Fruit fly (Drosophila melanogaster) whole organism, embryonic: ENCODE data around the gene CG12010.

Experiments used
- Atf3 ChIP-seq: fragments of 200-800 bp; sonication (Bioruptor generic); optimal IDR thresholded peaks from 3 replicates; lab custom pipeline; 2016; ENCODE audit warnings: missing biosample characterization, missing genetic modification characterization
- Blimp-1 ChIP-seq: fragments of 200-800 bp; sonication (Bioruptor generic); optimal IDR thresholded peaks from 3 replicates; lab custom pipeline; 2018; ENCODE audit warnings: missing biosample characterization, missing genetic modification characterization, mild to moderate bottlenecking, moderate library complexity, missing genetic modification reagents
- CG11504 ChIP-seq: fragments of 200-800 bp; sonication (Bioruptor generic); optimal IDR thresholded peaks from 3 replicates; lab custom pipeline; 2019; ENCODE audit warnings: missing biosample characterization, mild to moderate bottlenecking, missing genetic modification characterization, moderate library complexity
- CG12942 ChIP-seq: fragments of 200-800 bp; sonication (Bioruptor generic); optimal IDR thresholded peaks from 3 replicates; lab custom pipeline; 2016; ENCODE audit warnings: missing biosample characterization, missing genetic modification characterization
- CG14710 ChIP-seq: fragments of 200-800 bp; sonication (Bioruptor generic); optimal IDR thresholded peaks from 3 replicates; lab custom pipeline; 2019; ENCODE audit warnings: missing biosample characterization, mild to moderate bottlenecking, missing genetic modification characterization, moderate library complexity
- CG15696 ChIP-seq: fragments of 200-800 bp; sonication (Bioruptor generic); optimal IDR thresholded peaks from 2 replicates; lab custom pipeline; 2019; ENCODE audit warnings: missing biosample characterization, mild to moderate bottlenecking, missing genetic modification characterization, moderate library complexity
- CG1603 ChIP-seq: fragments of 200-800 bp; sonication (Bioruptor generic); optimal IDR thresholded peaks from 2 replicates; lab custom pipeline; 2019; ENCODE audit warnings: missing biosample characterization, mild to moderate bottlenecking, missing genetic modification characterization, moderate library complexity
- CG17802 ChIP-seq: fragments of 200-800 bp; sonication (Bioruptor generic); optimal IDR thresholded peaks from 2 replicates; lab custom pipeline; 2018; ENCODE audit warnings: missing biosample characterization, mild to moderate bottlenecking, missing genetic modification characterization, moderate library complexity
- CG18599 ChIP-seq: fragments of 200-800 bp; sonication (Bioruptor generic); optimal IDR thresholded peaks from 3 replicates; lab custom pipeline; 2017; ENCODE audit warnings: missing biosample characterization, missing genetic modification characterization, mild to moderate bottlenecking, moderate library complexity, missing genetic modification reagents
- CG2202 ChIP-seq: fragments of 200-800 bp; sonication (Bioruptor generic); optimal IDR thresholded peaks from 2 replicates; lab custom pipeline; 2018; ENCODE audit warnings: missing biosample characterization, mild to moderate bottlenecking, missing genetic modification characterization
- CG30403 ChIP-seq: fragments of 200-800 bp; sonication (Bioruptor generic); optimal IDR thresholded peaks from 3 replicates; lab custom pipeline; 2016; ENCODE audit warnings: missing biosample characterization, missing genetic modification characterization
- CG31441 ChIP-seq: fragments of 200-800 bp; sonication (Bioruptor generic); IDR thresholded peaks from 2 replicates; pipeline ENCODE4 v1.3.6; 2022; ENCODE audit warnings: missing biosample characterization, missing genetic modification characterization
- CG4424 ChIP-seq: fragments of 200-800 bp; sonication (Bioruptor generic); optimal IDR thresholded peaks from 3 replicates; lab custom pipeline; 2016; ENCODE audit warnings: missing biosample characterization, missing genetic modification characterization
- CG6272 ChIP-seq: fragments of 200-800 bp; sonication (Bioruptor generic); IDR thresholded peaks from 2 replicates; pipeline ENCODE4 v1.3.6; 2022; ENCODE audit warnings: missing biosample characterization, missing genetic modification characterization
- CG7556 ChIP-seq: fragments of 200-800 bp; sonication (Bioruptor generic); optimal IDR thresholded peaks from 2 replicates; lab custom pipeline; 2017; ENCODE audit warnings: missing biosample characterization, mild to moderate bottlenecking, missing genetic modification characterization
- CG8359 ChIP-seq: fragments of 200-800 bp; sonication (Bioruptor generic); optimal IDR thresholded peaks from 2 replicates; lab custom pipeline; 2017; ENCODE audit warnings: missing biosample characterization, mild to moderate bottlenecking, missing genetic modification characterization, borderline replicate concordance
- CG8388 ChIP-seq: fragments of 200-800 bp; sonication (Bioruptor generic); optimal IDR thresholded peaks from 2 replicates; lab custom pipeline; 2019; ENCODE audit warnings: missing biosample characterization, mild to moderate bottlenecking, missing genetic modification characterization, moderate library complexity
- Dad ChIP-seq: fragments of 200-800 bp; sonication (Bioruptor generic); optimal IDR thresholded peaks from 3 replicates; lab custom pipeline; 2016; ENCODE audit warnings: missing biosample characterization, missing genetic modification characterization
- Drgx ChIP-seq: fragments of 200-800 bp; sonication (Bioruptor generic); IDR thresholded peaks from 2 replicates; pipeline ENCODE4 v1.3.6; 2022; ENCODE audit warnings: missing biosample characterization, missing genetic modification characterization
- Hmx ChIP-seq: fragments of 200-800 bp; sonication (Bioruptor generic); optimal IDR thresholded peaks from 2 replicates; lab custom pipeline; 2016; ENCODE audit warnings: missing biosample characterization, missing genetic modification characterization
- Sox102F ChIP-seq: fragments of 200-800 bp; sonication (Bioruptor generic); optimal IDR thresholded peaks from 2 replicates; lab custom pipeline; 2018; ENCODE audit warnings: missing biosample characterization, mild to moderate bottlenecking, missing genetic modification characterization, moderate library complexity
- ap ChIP-seq: fragments of 200-800 bp; sonication (Bioruptor generic); IDR thresholded peaks from 2 replicates; pipeline ENCODE4 v1.3.6; 2022; ENCODE audit warnings: missing biosample characterization, missing genetic modification characterization
- ara ChIP-seq: fragments of 200-800 bp; sonication (Bioruptor generic); IDR thresholded peaks from 2 replicates; pipeline ENCODE4 v1.3.6; 2022; ENCODE audit warnings: missing biosample characterization, missing genetic modification characterization
- cwo ChIP-seq: fragments of 200-800 bp; sonication (Bioruptor generic); optimal IDR thresholded peaks from 3 replicates; lab custom pipeline; 2017; ENCODE audit warnings: missing biosample characterization, missing genetic modification characterization, mild to moderate bottlenecking, moderate library complexity, missing genetic modification reagents
- fd96Cb ChIP-seq: fragments of 200-800 bp; sonication (Bioruptor generic); optimal IDR thresholded peaks from 2 replicates; lab custom pipeline; 2018; ENCODE audit warnings: missing biosample characterization, mild to moderate bottlenecking, missing genetic modification characterization, moderate library complexity
- gem ChIP-seq: fragments of 200-800 bp; sonication (Bioruptor generic); optimal IDR thresholded peaks from 2 replicates; lab custom pipeline; 2019; ENCODE audit warnings: missing biosample characterization, mild to moderate bottlenecking, missing genetic modification characterization, moderate library complexity
- h ChIP-seq: fragments of >200 bp; optimal IDR thresholded peaks from 2 replicates; lab custom pipeline; 2017
- her ChIP-seq: fragments of 200-800 bp; sonication (Bioruptor generic); optimal IDR thresholded peaks from 2 replicates; lab custom pipeline; 2016; ENCODE audit warnings: missing biosample characterization, missing genetic modification characterization
- lbe ChIP-seq: fragments of 200-800 bp; sonication (Bioruptor generic); optimal IDR thresholded peaks from 2 replicates; lab custom pipeline; 2016; ENCODE audit warnings: missing biosample characterization, mild to moderate bottlenecking, missing genetic modification characterization
- lola ChIP-seq, 3 experiments: fragments of >200 bp in 2 of 3; fragments of 200-800 bp in 1 of 3; sonication (Bioruptor generic) in 1 of 3; optimal IDR thresholded peaks; 2 replicates each; lab custom pipeline; 2017 to 2019; ENCODE audit warnings: missing biosample characterization in 3 of 3, missing genetic modification characterization in 3 of 3, mild to moderate bottlenecking in 1 of 3, moderate library complexity in 1 of 3
- nmo ChIP-seq: fragments of 200-800 bp; sonication (Bioruptor generic); optimal IDR thresholded peaks from 2 replicates; lab custom pipeline; 2018; ENCODE audit warnings: missing biosample characterization, mild to moderate bottlenecking, missing genetic modification characterization, moderate library complexity
- nom ChIP-seq: fragments of 200-800 bp; sonication (Bioruptor generic); optimal IDR thresholded peaks from 2 replicates; lab custom pipeline; 2017; ENCODE audit warnings: missing biosample characterization, missing genetic modification characterization, mild to moderate bottlenecking, moderate library complexity, missing genetic modification reagents
- phol ChIP-seq: fragments of 200-800 bp; sonication (Bioruptor generic); optimal IDR thresholded peaks from 3 replicates; lab custom pipeline; 2018; ENCODE audit warnings: missing biosample characterization, mild to moderate bottlenecking, missing genetic modification characterization, moderate library complexity
- prd ChIP-seq, 3 experiments: fragments of >200 bp in 2 of 3; fragments of 200-800 bp in 1 of 3; sonication (Bioruptor generic) in 1 of 3; optimal IDR thresholded peaks in 2 of 3; IDR thresholded peaks in 1 of 3; 2 replicates in 2 of 3; 3 replicates in 1 of 3; pipeline versions ENCODE4 v1.3.6 to Lab custom; 2017 to 2022; ENCODE audit warnings: missing biosample characterization in 1 of 3, missing genetic modification characterization in 1 of 3
- pzg ChIP-seq: fragments of 200-800 bp; sonication (Bioruptor generic); optimal IDR thresholded peaks from 3 replicates; lab custom pipeline; 2018; ENCODE audit warnings: missing biosample characterization, mild to moderate bottlenecking, missing genetic modification characterization, moderate library complexity
- row ChIP-seq: fragments of 200-800 bp; sonication (Bioruptor generic); IDR thresholded peaks from 3 replicates; pipeline ENCODE4 v1.3.6; 2022; ENCODE audit warnings: missing biosample characterization, missing genetic modification characterization
- sd ChIP-seq: fragments of 200-800 bp; sonication (Bioruptor generic); optimal IDR thresholded peaks from 3 replicates; lab custom pipeline; 2018; ENCODE audit warnings: missing biosample characterization, mild to moderate bottlenecking, missing genetic modification characterization, moderate library complexity
- sens ChIP-seq: fragments of 200-800 bp; sonication (Bioruptor generic); peaks from one replicate; lab custom pipeline; 2016; ENCODE audit warnings: missing biosample characterization, missing genetic modification characterization
- sob ChIP-seq: fragments of 200-800 bp; sonication (Bioruptor generic); IDR thresholded peaks from 2 replicates; pipeline ENCODE4 v1.3.6; 2022; ENCODE audit warnings: missing biosample characterization, missing genetic modification characterization
- trem ChIP-seq: fragments of 200-800 bp; optimal IDR thresholded peaks from 3 replicates; lab custom pipeline; 2019; ENCODE audit warnings: missing biosample characterization, mild to moderate bottlenecking, missing genetic modification characterization, moderate library complexity
- unpg ChIP-seq: fragments of 200-800 bp; sonication (Bioruptor generic); optimal IDR thresholded peaks from 3 replicates; lab custom pipeline; 2018; ENCODE audit warnings: missing biosample characterization, mild to moderate bottlenecking, missing genetic modification characterization, moderate library complexity
- vfl ChIP-seq: fragments of 200-800 bp; sonication (Bioruptor generic); optimal IDR thresholded peaks from 2 replicates; lab custom pipeline; 2016; ENCODE audit warnings: missing biosample characterization, missing genetic modification characterization
- zen ChIP-seq: fragments of 200-800 bp; sonication (Bioruptor generic); optimal IDR thresholded peaks from 3 replicates; lab custom pipeline; 2018; ENCODE audit warnings: missing biosample characterization, mild to moderate bottlenecking, missing genetic modification characterization, moderate library complexity
- zf30C ChIP-seq: fragments of 200-800 bp; sonication (Bioruptor generic); optimal IDR thresholded peaks from 3 replicates; lab custom pipeline; 2018; ENCODE audit warnings: missing biosample characterization, mild to moderate bottlenecking, missing genetic modification characterization

The CG12010 gene

DNA sequence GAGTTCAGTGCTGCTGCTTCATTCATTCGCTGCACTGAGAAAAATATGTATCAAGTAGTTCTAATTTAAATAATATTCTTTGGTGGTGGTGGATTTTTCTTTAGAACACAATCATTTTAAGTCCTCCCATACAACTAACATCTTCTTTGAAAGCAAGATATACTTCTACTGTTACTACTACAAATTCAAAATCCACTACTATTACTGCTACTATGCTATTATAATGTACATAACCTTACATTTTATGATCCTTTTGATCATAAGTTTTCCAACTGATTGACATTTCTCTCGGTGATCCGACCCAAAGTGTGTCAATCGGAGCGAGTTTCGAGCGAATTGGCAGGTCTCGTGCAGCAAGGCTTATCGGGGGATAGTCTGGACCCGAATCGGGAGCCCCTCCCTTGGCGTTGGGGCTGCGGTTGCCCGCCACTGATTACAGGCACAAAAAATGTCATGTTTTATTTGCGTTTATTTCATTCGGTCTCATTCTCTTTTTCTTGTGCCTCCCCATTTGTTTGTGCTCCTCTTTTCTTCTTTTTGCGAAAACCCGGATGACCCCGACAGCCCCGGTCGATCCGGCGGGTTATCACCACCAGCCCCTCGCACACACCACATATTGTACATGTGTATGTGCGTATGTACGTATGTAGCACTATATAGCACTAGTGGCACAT is 25.3 kb downstream of the CG12010 start (continued):
- TF ChIP-seq Dad = no peak
- TF ChIP-seq trem (tag; lab: Kevin White, UChicago) = peak; percentile 68
- no peak for TF ChIP-seq her (GFP tag; lab: Kevin White, UChicago)
- no peak for TF ChIP-seq CG8359 (GFP tag; lab: Kevin White, UChicago)
- TF ChIP-seq Drgx = peak; percentile 62
- TF ChIP-seq nom (GFP tag; lab: Kevin White, UChicago) = peak; percentile 58
- TF ChIP-seq lola (GFP tag; optimal IDR thresholded peaks at IDR 0.05; lab: Kevin White, UChicago) = peak in 1 of 3 experiments; percentile 6
- TF ChIP-seq unpg = peak; percentile 11
- TF ChIP-seq zf30C (GFP tag; lab: Kevin White, UChicago) = peak; percentile 6
- peak; percentile 48 for TF ChIP-seq phol (tag; lab: Kevin White, UChicago)
- TF ChIP-seq CG31441 (GFP tag; lab: Robert Waterston, UW) = peak; percentile 34; the same call in 1 of the 2 replicates
- no peak for TF ChIP-seq ap (GFP tag; lab: Robert Waterston, UW)
- peak; percentile 18 for TF ChIP-seq nmo (GFP tag; lab: Kevin White, UChicago)
- no peak for TF ChIP-seq h
- TF ChIP-seq sens (GFP tag; lab: Kevin White, UChicago) = peak; percentile 84
- peak; percentile 46 for TF ChIP-seq lbe (GFP tag; lab: Kevin White, UChicago)
- TF ChIP-seq prd (optimal IDR thresholded peaks at IDR 0.05; lab: Kevin White, UChicago) = no peak
- TF ChIP-seq prd (GFP tag; IDR thresholded peaks at IDR 0.05; lab: Robert Waterston, UW) = 0 out of 3 replicates have a peak, but pooled peaks have one; percentile 21
- no peak for TF ChIP-seq CG2202
- peak; percentile 7 for TF ChIP-seq CG14710 (tag; lab: Kevin White, UChicago)
- TF ChIP-seq Atf3 = no peak
- no peak for TF ChIP-seq ara
- no peak for TF ChIP-seq zen (tag; lab: Kevin White, UChicago)
- 0 out of 3 replicates have a peak, but pooled peaks have one; percentile 7 for TF ChIP-seq row (GFP tag; lab: Robert Waterston, UW)
- TF ChIP-seq gem (tag; lab: Kevin White, UChicago) = peak; percentile 36
- peak; percentile 20 for TF ChIP-seq cwo (GFP tag; lab: Kevin White, UChicago)
- peak; percentile 21 for TF ChIP-seq CG1603
- peak; percentile 21 for TF ChIP-seq CG30403 (GFP tag; lab: Kevin White, UChicago)
- no peak for TF ChIP-seq pzg (GFP tag; lab: Kevin White, UChicago)
- TF ChIP-seq vfl (GFP tag; lab: Kevin White, UChicago) = no peak
- no peak for TF ChIP-seq sd
- TF ChIP-seq sob (GFP tag; lab: Robert Waterston, UW) = no peak
- TF ChIP-seq CG18599 = no peak
- peak; percentile 38 for TF ChIP-seq Sox102F (GFP tag; lab: Kevin White, UChicago)
- TF ChIP-seq CG17802 (tag; lab: Kevin White, UChicago) = no peak
- TF ChIP-seq CG4424 (GFP tag; lab: Kevin White, UChicago) = peak; percentile 16
- TF ChIP-seq CG12942 (GFP tag; lab: Kevin White, UChicago) = no peak
- TF ChIP-seq CG15696 = peak; percentile 16
- TF ChIP-seq CG7556 (GFP tag; lab: Kevin White, UChicago) = no peak
- TF ChIP-seq fd96Cb (tag; lab: Kevin White, UChicago) = peak; percentile 14
- peak; percentile 22 for TF ChIP-seq CG11504 (tag; lab: Kevin White, UChicago)
- TF ChIP-seq CG8388 (GFP tag; lab: Kevin White, UChicago) = peak; percentile 23
- no peak for TF ChIP-seq Hmx
- TF ChIP-seq CG6272 (GFP tag; lab: Robert Waterston, UW) = no peak
- peak; percentile 30 for TF ChIP-seq Blimp-1
